Fruit fly (Drosophila melanogaster): Measurements from ENCODE around the gene CG31465.

The CG31465 gene

dm6 chr3R:21870158-21870971 lies 10.2 kb upstream of the CG31465 start, which contains the start of gene CG31431 (continued):
- TF ChIP-seq knrl (GFP tag; IDR thresholded peaks at IDR 0.05; ENCODE audit: partially characterized antibody) (no peak), corto (GFP tag; optimal IDR thresholded peaks at IDR 0.05) (peak; percentile 66), CG13424 (tag; optimal IDR thresholded peaks at IDR 0.05) (peak; percentile 97), crp (GFP tag; optimal IDR thresholded peaks at IDR 0.05) (peak in 1 of 2 experiments; percentile 64), CG4424 (GFP tag; optimal IDR thresholded peaks at IDR 0.05) (peak; percentile 96), luna (GFP tag; optimal IDR thresholded peaks at IDR 0.05) (peak; percentile 94), CG31224 (GFP tag; IDR thresholded peaks at IDR 0.05) (peak; percentile 95), kah (GFP tag; optimal IDR thresholded peaks at IDR 0.05) (peak; percentile 93), CG12219 (GFP tag; optimal IDR thresholded peaks at IDR 0.05) (peak; percentile 97), CG8089 (GFP tag; optimal IDR thresholded peaks at IDR 0.05) (peak; percentile 95), bab2 (GFP tag; optimal IDR thresholded peaks at IDR 0.05) (peak; percentile 98), Ets97D (GFP tag; optimal IDR thresholded peaks at IDR 0.05) (peak; percentile 90), Poxn (GFP tag; IDR thresholded peaks at IDR 0.05) (peak; percentile 95), BEAF-32 (GFP tag; optimal IDR thresholded peaks at IDR 0.05) (peak; percentile 16), Ada2b (GFP tag; IDR thresholded peaks at IDR 0.05) (peak; percentile 98), CG17361 (GFP tag; IDR thresholded peaks at IDR 0.05) (peak; percentile 97), Chrac-16 (GFP tag; optimal IDR thresholded peaks at IDR 0.05) (peak; percentile 96), phol (tag; optimal IDR thresholded peaks at IDR 0.05) (peak; percentile 94), CG6175 (GFP tag; IDR thresholded peaks at IDR 0.05) (peak; percentile 97), bowl (GFP tag; IDR thresholded peaks at IDR 0.05) (peak; percentile 92), sd (tag; optimal IDR thresholded peaks at IDR 0.05) (peak; percentile 93), Xrp1 (GFP tag; IDR thresholded peaks at IDR 0.05) (peak; percentile 97), CG12104 (GFP tag; optimal IDR thresholded peaks at IDR 0.05) (peak; percentile 95), fd96Cb (tag; optimal IDR thresholded peaks at IDR 0.05) (peak; percentile 96), odd (GFP tag; optimal IDR thresholded peaks at IDR 0.05) (peak; percentile 90), CG14014 (GFP tag; IDR thresholded peaks at IDR 0.05) (peak; percentile 98), fu2 (GFP tag; optimal IDR thresholded peaks at IDR 0.05) (peak; percentile 97), CG1832 (GFP tag; optimal IDR thresholded peaks at IDR 0.05) (no peak), CG17359 (tag; optimal IDR thresholded peaks at IDR 0.05) (peak; percentile 97), CG18011 (GFP tag; optimal IDR thresholded peaks at IDR 0.05) (peak; percentile 81), Ravus (GFP tag; IDR thresholded peaks at IDR 0.05) (peak; percentile 94), her (GFP tag; optimal IDR thresholded peaks at IDR 0.05) (peak; percentile 96), mam (GFP tag; optimal IDR thresholded peaks at IDR 0.05) (peak; percentile 98), nmo (GFP tag; optimal IDR thresholded peaks at IDR 0.05) (peak; percentile 98), Dip3 (GFP tag; optimal IDR thresholded peaks at IDR 0.05) (peak; percentile 97), CG2712 (tag; optimal IDR thresholded peaks at IDR 0.05) (peak; percentile 97), sqz (GFP tag; optimal IDR thresholded peaks at IDR 0.05) (peak; percentile 92), Xbp1 (GFP tag; optimal IDR thresholded peaks at IDR 0.05) (peak; percentile 97), CG3995 (GFP tag; optimal IDR thresholded peaks at IDR 0.05) (peak; percentile 81), dan (GFP tag; IDR thresholded peaks at IDR 0.05) (peak; percentile 88), CG2116 (GFP tag; optimal IDR thresholded peaks at IDR 0.05) (peak; percentile 75), sr (GFP tag; IDR thresholded peaks at IDR 0.05) (peak; percentile 88), sens-2 (GFP tag; IDR thresholded peaks at IDR 0.05) (peak; percentile 93), CG17612 (GFP tag; IDR thresholded peaks at IDR 0.05) (peak; percentile 93), cwo (GFP tag; optimal IDR thresholded peaks at IDR 0.05) (peak; percentile 97), CG2120 (GFP tag; optimal IDR thresholded peaks at IDR 0.05) (peak; percentile 99), shn (GFP tag; optimal IDR thresholded peaks at IDR 0.05) (peak; percentile 94), CG8478 (optimal IDR thresholded peaks at IDR 0.05) (no peak), sug (tag; optimal IDR thresholded peaks at IDR 0.05) (peak; percentile 96), CG30403 (GFP tag; optimal IDR thresholded peaks at IDR 0.05) (peak; percentile 97)
